Worm (Caenorhabditis elegans) whole organism, mixed stage, embryonic: ENCODE measurements around the gene jmjd-4.
A peak's percentile ranks its signal among the peaks of the same experiment; 100 is the strongest.

Source experiments
- M03D4.4 ChIP-seq: sonication (generic microtip); optimal IDR thresholded peaks from 2 replicates; lab custom pipeline; 2017; ENCODE audit warnings: mild to moderate bottlenecking, missing genetic modification characterization, missing compliant biosample characterization
- bed-3 ChIP-seq: fragments of 200-800 bp; sonication (Bioruptor generic); optimal IDR thresholded peaks from 3 replicates; lab custom pipeline; 2018; ENCODE audit warnings: mild to moderate bottlenecking, missing genetic modification characterization, moderate library complexity, missing compliant biosample characterization
- ceh-43 ChIP-seq: fragments of 200-800 bp; sonication (Bioruptor generic); optimal IDR thresholded peaks from 2 replicates; lab custom pipeline; 2018; ENCODE audit warnings: mild to moderate bottlenecking, missing genetic modification characterization, moderate library complexity, missing compliant biosample characterization
- ces-1 ChIP-seq: fragments of 150-350 bp; optimal IDR thresholded peaks from 2 replicates; lab custom pipeline; 2014; ENCODE audit warnings: missing biosample characterization, missing genetic modification reagents, missing genetic modification characterization
- elt-1 ChIP-seq: sonication (generic microtip); optimal IDR thresholded peaks from 2 replicates; lab custom pipeline; 2017; ENCODE audit warnings: missing genetic modification characterization, mild to moderate bottlenecking, missing compliant biosample characterization, antibody characterized with exemption, moderate library complexity, borderline replicate concordance; ENCODE audit not compliant: insufficient read depth
- ham-2 ChIP-seq: fragments of 200-800 bp; sonication (Bioruptor generic); optimal IDR thresholded peaks from 2 replicates; lab custom pipeline; 2018; ENCODE audit warnings: mild to moderate bottlenecking, missing genetic modification characterization, missing compliant biosample characterization
- hlh-1 ChIP-seq: fragments of 150-350 bp; optimal IDR thresholded peaks from 2 replicates; lab custom pipeline; 2014; ENCODE audit warnings: missing biosample characterization, missing genetic modification reagents, missing genetic modification characterization
- lin-32 ChIP-seq: fragments of 200-800 bp; sonication (Bioruptor generic); optimal IDR thresholded peaks from 2 replicates; lab custom pipeline; 2018; ENCODE audit warnings: mild to moderate bottlenecking, missing genetic modification characterization, missing compliant biosample characterization
- lsy-2 ChIP-seq: fragments of 150-350 bp; optimal IDR thresholded peaks from 2 replicates; lab custom pipeline; 2014; ENCODE audit warnings: missing biosample characterization, missing genetic modification characterization
- mab-5 ChIP-seq: fragments of 150-350 bp; optimal IDR thresholded peaks from 2 replicates; lab custom pipeline; 2014; ENCODE audit warnings: missing biosample characterization, missing genetic modification characterization
- mep-1 ChIP-seq: fragments of 150-350 bp; optimal IDR thresholded peaks from 2 replicates; lab custom pipeline; 2017; ENCODE audit warnings: missing biosample characterization, missing genetic modification reagents, missing genetic modification characterization, inconsistent platforms
- mls-2 ChIP-seq: sonication (generic microtip); optimal IDR thresholded peaks from 2 replicates; lab custom pipeline; 2016; ENCODE audit warnings: mild to moderate bottlenecking, missing genetic modification characterization, moderate library complexity, missing compliant biosample characterization
- nhr-2 ChIP-seq: fragments of 150-350 bp; optimal IDR thresholded peaks from 2 replicates; lab custom pipeline; 2014; ENCODE audit warnings: missing biosample characterization, missing genetic modification characterization
- nhr-237 ChIP-seq: fragments of 150-350 bp; optimal IDR thresholded peaks from 2 replicates; lab custom pipeline; 2014; ENCODE audit warnings: missing biosample characterization, missing genetic modification characterization
- nhr-28 ChIP-seq: fragments of 150-350 bp; optimal IDR thresholded peaks from 2 replicates; lab custom pipeline; 2014; ENCODE audit warnings: missing biosample characterization, missing genetic modification characterization
- nhr-76 ChIP-seq: sonication (generic microtip); optimal IDR thresholded peaks from 2 replicates; lab custom pipeline; 2017; ENCODE audit warnings: missing biosample characterization, missing genetic modification characterization
- sem-2 ChIP-seq: fragments of 200-800 bp; sonication (Bioruptor generic); optimal IDR thresholded peaks from 2 replicates; lab custom pipeline; 2018; ENCODE audit warnings: mild to moderate bottlenecking, missing genetic modification characterization, missing compliant biosample characterization
- snpc-4 ChIP-seq: fragments of 150-350 bp; optimal IDR thresholded peaks from 2 replicates; lab custom pipeline; 2014; ENCODE audit warnings: missing biosample characterization, missing genetic modification characterization
- tbx-8 ChIP-seq: fragments of 200-800 bp; sonication (Bioruptor generic); optimal IDR thresholded peaks from 2 replicates; lab custom pipeline; 2018; ENCODE audit warnings: mild to moderate bottlenecking, missing genetic modification characterization, moderate library complexity, missing compliant biosample characterization
- unc-120 ChIP-seq: sonication (generic microtip); optimal IDR thresholded peaks from 2 replicates; lab custom pipeline; 2017; ENCODE audit warnings: missing genetic modification characterization, missing compliant biosample characterization; ENCODE audit not compliant: poor library complexity, severe bottlenecking
- unc-39 ChIP-seq: fragments of 150-350 bp; optimal IDR thresholded peaks from 2 replicates; lab custom pipeline; 2014; ENCODE audit warnings: missing biosample characterization, missing genetic modification characterization
- unc-62 ChIP-seq: fragments of 150-350 bp; optimal IDR thresholded peaks from 2 replicates; lab custom pipeline; 2014; ENCODE audit warnings: missing biosample characterization, missing genetic modification reagents, missing genetic modification characterization
- zip-8 ChIP-seq: fragments of 150-350 bp; optimal IDR thresholded peaks from 2 replicates; lab custom pipeline; 2014; ENCODE audit warnings: missing biosample characterization, missing genetic modification characterization
- ztf-11 ChIP-seq: fragments of 150-350 bp; optimal IDR thresholded peaks from 2 replicates; lab custom pipeline; 2014; ENCODE audit warnings: missing biosample characterization, missing genetic modification characterization

The jmjd-4 gene

ce11 chrIII:10362920-10363319 is 29.1 kb upstream of the jmjd-4 start:
- no peak for TF ChIP-seq lin-32 (GFP tag; lab: Kevin White, UChicago)
- TF ChIP-seq M03D4.4 = no peak
- no peak for TF ChIP-seq unc-120 (tag; lab: Kevin White, UChicago)
- TF ChIP-seq bed-3 (GFP tag; lab: Kevin White, UChicago) = no peak
- TF ChIP-seq sem-2 (GFP tag; lab: Kevin White, UChicago) = no peak
- no peak for TF ChIP-seq elt-1
- no peak for TF ChIP-seq hlh-1
- no peak for TF ChIP-seq nhr-2 (tag; lab: Kevin White, UChicago)

- TF ChIP-seq zip-8 (tag; lab: Kevin White, UChicago) (peak; percentile 93), nhr-2 (tag; lab: Kevin White, UChicago) (no peak)
- TF ChIP-seq, all 35 proteins: peak for 1
These were observed 27.6 kb upstream of the jmjd-4 start for ce11 chrIII:10361456-10361855.

ce11 chrIII:10359916-10360315 is 26.1 kb upstream of the jmjd-4 start:
- peak; percentile 24 for TF ChIP-seq ces-1 (GFP tag; lab: Kevin White, UChicago)
- no peak for TF ChIP-seq nhr-237 (tag; lab: Kevin White, UChicago)

- TF ChIP-seq tbx-8 (GFP tag; lab: Kevin White, UChicago) = no peak
- TF ChIP-seq ces-1 (GFP tag; lab: Kevin White, UChicago) = peak; percentile 21
These were observed 24.9 kb upstream of the jmjd-4 start for ce11 chrIII:10358751-10359150.

- peak; percentile 93 for TF ChIP-seq zip-8 (tag; lab: Kevin White, UChicago)
- TF ChIP-seq elt-1 = no peak
- peak; percentile 94 for TF ChIP-seq lsy-2 (tag; lab: Kevin White, UChicago)
- TF ChIP-seq, all 35 proteins: peak for 2
These were observed 23.9 kb upstream of the jmjd-4 start, which contains the start of gene umps-1 for ce11 chrIII:10357598-10358186. TSS of gene umps-1 (minus strand) at chrIII:10357648.

ce11 chrIII:10355382-10355781 is 21.6 kb upstream of the jmjd-4 start, which contains the start of gene spp-1:
TSS of gene spp-1 (minus strand) at chrIII:10355668.
- TF ChIP-seq unc-39 (tag; lab: Kevin White, UChicago) (no peak), ham-2 (no peak)

ce11 chrIII:10354591-10354990 is 20.8 kb upstream of the jmjd-4 start:
- TF ChIP-seq unc-39 (tag; lab: Kevin White, UChicago) = no peak
- no peak for TF ChIP-seq lsy-2 (tag; lab: Kevin White, UChicago)
- no peak for TF ChIP-seq nhr-28 (tag; lab: Kevin White, UChicago)
- TF ChIP-seq mab-5 (tag; lab: Kevin White, UChicago) = no peak

- TF ChIP-seq unc-62 (no peak), mab-5 (tag; lab: Kevin White, UChicago) (no peak), snpc-4 (tag; lab: Kevin White, UChicago) (no peak), nhr-76 (no peak), nhr-2 (tag; lab: Kevin White, UChicago) (no peak)
These were observed 19.6 kb upstream of the jmjd-4 start for ce11 chrIII:10353423-10353822.

- TF ChIP-seq lin-32 (GFP tag; lab: Kevin White, UChicago) (no peak), mep-1 (no peak), unc-62 (no peak), lsy-2 (tag; lab: Kevin White, UChicago) (no peak), bed-3 (GFP tag; lab: Kevin White, UChicago) (no peak), mab-5 (tag; lab: Kevin White, UChicago) (no peak), mls-2 (tag; lab: Kevin White, UChicago) (no peak), ceh-43 (GFP tag; lab: Kevin White, UChicago) (no peak), hlh-1 (no peak), sem-2 (GFP tag; lab: Kevin White, UChicago) (no peak), nhr-28 (tag; lab: Kevin White, UChicago) (no peak), unc-120 (tag; lab: Kevin White, UChicago) (no peak), ztf-11 (tag; lab: Kevin White, UChicago) (no peak)
These were observed 17.9 kb upstream of the jmjd-4 start, which contains the start of gene T07C4.3 for ce11 chrIII:10351595-10352207. TSS of gene T07C4.3 (plus strand) at chrIII:10352157.
